Worm (Caenorhabditis elegans): ENCODE data around the gene T19D12.1.

DNA sequence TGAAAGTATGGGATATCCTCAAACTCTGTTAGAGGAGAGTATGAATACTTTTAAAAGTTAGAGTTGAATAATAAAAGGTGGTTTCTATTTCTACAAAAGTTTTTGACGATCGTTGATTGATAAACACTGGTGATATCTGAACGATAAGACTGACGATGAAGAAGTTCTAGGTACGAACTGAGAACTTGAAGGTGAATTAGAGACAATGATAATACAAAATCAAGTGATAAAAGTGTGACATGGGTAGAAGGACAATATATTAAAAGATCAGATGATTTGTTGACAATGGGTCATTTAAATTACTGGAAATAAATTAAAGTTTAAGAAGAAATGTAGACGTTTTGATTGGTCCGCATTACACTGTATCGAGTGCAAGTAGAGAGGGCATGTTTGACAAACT lies 28.7 kb downstream of the T19D12.1 start, which contains the start of gene C18H9.5:
- no peak for TF ChIP-seq nhr-41 (GFP tag; IDR thresholded peaks at IDR 0.05)
- TF ChIP-seq jun-1 (tag; optimal IDR thresholded peaks at IDR 0.05), result no peak
- TF ChIP-seq ceh-62 (tag; optimal IDR thresholded peaks at IDR 0.05), result no peak
- TF ChIP-seq R02D3.7 (tag; optimal IDR thresholded peaks at IDR 0.05), result no peak
- TF ChIP-seq lin-38 (GFP tag; IDR thresholded peaks at IDR 0.05), result no peak
- no peak for TF ChIP-seq egl-27 (tag; optimal IDR thresholded peaks at IDR 0.05)
- TF ChIP-seq nhr-25 (tag; optimal IDR thresholded peaks at IDR 0.05; ENCODE audit: borderline replicate concordance, insufficient read depth), result no peak
- TF ChIP-seq lsy-2 (tag; optimal IDR thresholded peaks at IDR 0.05), result no peak
- no peak for TF ChIP-seq daf-12 (tag; optimal IDR thresholded peaks at IDR 0.05)
- TF ChIP-seq ctbp-1 (GFP tag; IDR thresholded peaks at IDR 0.05), result no peak
- no peak for TF ChIP-seq fos-1 (tag; optimal IDR thresholded peaks at IDR 0.05)
